Worm (Caenorhabditis elegans) whole organism, L3 larva: ENCODE data around the gene gst-42.

Experiments used
- ama-1 ChIP-seq: fragments of 150-350 bp; optimal IDR thresholded peaks from 2 replicates; lab custom pipeline; 2018
- elt-3 ChIP-seq, 3 experiments: fragments of 150-350 bp in 1 of 3; sonication (generic microtip) in 2 of 3; optimal IDR thresholded peaks; 2 replicates in 2 of 3; 4 replicates in 1 of 3; lab custom pipeline; 2014 to 2017; ENCODE audit warnings: missing biosample characterization in 3 of 3, missing genetic modification characterization in 3 of 3
- fos-1 ChIP-seq: fragments of 150-350 bp; optimal IDR thresholded peaks from 2 replicates; lab custom pipeline; 2014; ENCODE audit warnings: missing biosample characterization, missing genetic modification characterization
- nhr-12 ChIP-seq: fragments of 150-350 bp; optimal IDR thresholded peaks from 2 replicates; lab custom pipeline; 2014; ENCODE audit warnings: missing biosample characterization, missing genetic modification characterization

DNA sequence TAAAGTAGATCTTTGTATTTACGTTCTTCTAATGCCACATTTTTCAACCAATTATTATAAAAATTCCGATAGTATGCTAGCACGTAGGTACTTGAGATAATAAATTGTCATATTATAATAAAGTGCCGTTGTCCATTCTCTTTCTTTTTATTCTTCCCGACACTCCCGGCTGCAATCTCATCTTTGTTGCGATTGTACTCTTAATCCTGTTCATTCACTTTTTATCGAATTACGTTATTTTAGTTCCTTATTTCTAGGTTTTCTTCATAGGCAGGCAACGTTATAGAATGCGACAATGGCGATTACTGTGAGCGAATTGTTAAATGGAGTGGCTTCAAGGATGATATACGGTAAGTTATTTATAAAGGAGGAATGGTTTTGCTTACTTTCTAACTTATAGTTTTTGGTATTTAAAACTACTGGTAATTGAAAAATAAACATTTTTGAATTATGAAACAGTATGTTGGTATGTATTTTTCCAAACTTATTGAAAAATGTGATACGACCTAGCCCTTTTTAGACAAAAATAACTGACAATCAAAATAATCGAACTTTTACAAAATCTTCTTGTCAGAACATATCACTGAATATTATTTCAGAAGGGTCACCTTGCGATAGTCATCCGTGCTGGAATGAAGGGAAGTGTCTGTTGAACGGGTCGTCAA, 18.2 kb upstream of the gst-42 start, which contains the start of gene C40H5.2:
- TF ChIP-seq ama-1 (lab: Kevin White, UChicago) (no peak), elt-3 (tag; optimal IDR thresholded peaks at IDR 0.05; lab: Kevin White, UChicago) (no peak), nhr-12 (tag; lab: Kevin White, UChicago) (no peak), fos-1 (tag; lab: Kevin White, UChicago) (no peak)
